Fruit fly (Drosophila melanogaster): ENCODE measurements around the gene CG13737.

The CG13737 gene

DNA sequence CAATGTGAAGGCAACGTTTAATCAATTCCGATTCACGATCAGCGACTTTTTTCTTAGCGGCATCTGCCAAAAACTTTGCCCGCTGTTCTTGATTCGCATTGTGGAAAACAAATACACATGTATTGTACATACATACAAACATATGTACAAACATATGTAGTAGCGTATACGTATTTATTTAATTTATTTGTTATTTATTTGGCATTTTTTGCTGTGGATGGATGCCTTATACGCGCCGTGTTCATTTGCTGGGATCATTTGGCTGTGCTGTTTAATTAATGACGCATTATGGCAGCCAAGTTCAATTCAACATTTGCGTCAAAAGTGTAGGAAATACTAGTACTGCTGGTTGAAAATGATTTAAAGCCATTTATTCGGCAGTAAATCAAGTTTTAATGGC lies 34.0 kb downstream of the CG13737 start (continued):
- TF ChIP-seq CG8944 (GFP tag; optimal IDR thresholded peaks at IDR 0.05) (no peak), toy (GFP tag; IDR thresholded peaks at IDR 0.05) (no peak), pzg (GFP tag; optimal IDR thresholded peaks at IDR 0.05) (no peak), inv (GFP tag; IDR thresholded peaks at IDR 0.05; ENCODE audit: partially characterized antibody) (no peak), pfk (GFP tag; optimal IDR thresholded peaks at IDR 0.05) (no peak), CG8765 (GFP tag; IDR thresholded peaks at IDR 0.05) (no peak), CG16815 (GFP tag; optimal IDR thresholded peaks at IDR 0.05) (no peak), CG32772 (GFP tag; IDR thresholded peaks at IDR 0.05) (no peak), CG3838 (GFP tag; optimal IDR thresholded peaks at IDR 0.05) (no peak), lab (GFP tag; optimal IDR thresholded peaks at IDR 0.05) (peak; percentile 82), H2.0 (GFP tag; IDR thresholded peaks at IDR 0.05) (no peak), so (GFP tag; IDR thresholded peaks at IDR 0.05) (no peak), bbx (GFP tag; IDR thresholded peaks at IDR 0.05; ENCODE audit: partially characterized antibody) (no peak), tio (GFP tag; optimal IDR thresholded peaks at IDR 0.05) (no peak), CG6654 (GFP tag; optimal IDR thresholded peaks at IDR 0.05) (no peak), Rx (GFP tag; IDR thresholded peaks at IDR 0.05) (no peak), CG3281 (GFP tag; optimal IDR thresholded peaks at IDR 0.05) (peak; percentile 64), Antp (GFP tag; optimal IDR thresholded peaks at IDR 0.05) (no peak), CG3407 (GFP tag; optimal IDR thresholded peaks at IDR 0.05) (no peak), Atf6 (GFP tag; IDR thresholded peaks at IDR 0.05) (0 out of 2 replicates have a peak, but pooled peaks have one; percentile 25), CG15479 (GFP tag; optimal IDR thresholded peaks at IDR 0.05) (no peak), ro (GFP tag; IDR thresholded peaks at IDR 0.05) (no peak), CG14014 (GFP tag; IDR thresholded peaks at IDR 0.05) (no peak; the same call in 1 of the 2 replicates), CG10654 (GFP tag; optimal IDR thresholded peaks at IDR 0.05) (no peak), kah (GFP tag; optimal IDR thresholded peaks at IDR 0.05) (no peak), sens-2 (GFP tag; IDR thresholded peaks at IDR 0.05) (no peak), HmgZ (tag; optimal IDR thresholded peaks at IDR 0.05) (peak; percentile 16), unc-4 (GFP tag; IDR thresholded peaks at IDR 0.05; ENCODE audit: partially characterized antibody) (no peak), ERR (GFP tag; optimal IDR thresholded peaks at IDR 0.05) (no peak), CoRest (tag; optimal IDR thresholded peaks at IDR 0.05) (no peak), CG17359 (tag; optimal IDR thresholded peaks at IDR 0.05) (no peak), Fer1 (GFP tag; optimal IDR thresholded peaks at IDR 0.05) (peak; percentile 64), pan (optimal IDR thresholded peaks at IDR 0.05) (no peak), pan (GFP tag; optimal IDR thresholded peaks at IDR 0.05 in 1 of 2, IDR thresholded peaks at IDR 0.05 in 1 of 2) (no peak), esg (GFP tag; conservative IDR thresholded peaks at IDR 0.05) (no peak), CG34376 (GFP tag; optimal IDR thresholded peaks at IDR 0.05) (peak; percentile 39), Camta (GFP tag; optimal IDR thresholded peaks at IDR 0.05) (no peak), ken (GFP tag; IDR thresholded peaks at IDR 0.05) (no peak), CG15514 (GFP tag; optimal IDR thresholded peaks at IDR 0.05) (peak; percentile 58), yki (optimal IDR thresholded peaks at IDR 0.05) (no peak), tna (GFP tag; IDR thresholded peaks at IDR 0.05; ENCODE audit: partially characterized antibody) (no peak), CG7987 (GFP tag; optimal IDR thresholded peaks at IDR 0.05) (no peak), stwl (tag; optimal IDR thresholded peaks at IDR 0.05) (no peak), CG4820 (GFP tag; optimal IDR thresholded peaks at IDR 0.05) (no peak), Hr78 (GFP tag; optimal IDR thresholded peaks at IDR 0.05) (no peak), Hr39 (optimal IDR thresholded peaks at IDR 0.05) (no peak), pho (GFP tag; optimal IDR thresholded peaks at IDR 0.05) (no peak), trem (tag; optimal IDR thresholded peaks at IDR 0.05) (no peak), da (GFP tag; optimal IDR thresholded peaks at IDR 0.05) (no peak), nerfin-2 (GFP tag; IDR thresholded peaks at IDR 0.05; ENCODE audit: partially characterized antibody) (no peak), B-H2 (GFP tag; optimal IDR thresholded peaks at IDR 0.05) (peak; percentile 15), Ets65A (GFP tag) (peak; percentile 72)
